Worm (Caenorhabditis elegans): ENCODE data around the gene F58F12.2.

F58F12.2 gene

DNA sequence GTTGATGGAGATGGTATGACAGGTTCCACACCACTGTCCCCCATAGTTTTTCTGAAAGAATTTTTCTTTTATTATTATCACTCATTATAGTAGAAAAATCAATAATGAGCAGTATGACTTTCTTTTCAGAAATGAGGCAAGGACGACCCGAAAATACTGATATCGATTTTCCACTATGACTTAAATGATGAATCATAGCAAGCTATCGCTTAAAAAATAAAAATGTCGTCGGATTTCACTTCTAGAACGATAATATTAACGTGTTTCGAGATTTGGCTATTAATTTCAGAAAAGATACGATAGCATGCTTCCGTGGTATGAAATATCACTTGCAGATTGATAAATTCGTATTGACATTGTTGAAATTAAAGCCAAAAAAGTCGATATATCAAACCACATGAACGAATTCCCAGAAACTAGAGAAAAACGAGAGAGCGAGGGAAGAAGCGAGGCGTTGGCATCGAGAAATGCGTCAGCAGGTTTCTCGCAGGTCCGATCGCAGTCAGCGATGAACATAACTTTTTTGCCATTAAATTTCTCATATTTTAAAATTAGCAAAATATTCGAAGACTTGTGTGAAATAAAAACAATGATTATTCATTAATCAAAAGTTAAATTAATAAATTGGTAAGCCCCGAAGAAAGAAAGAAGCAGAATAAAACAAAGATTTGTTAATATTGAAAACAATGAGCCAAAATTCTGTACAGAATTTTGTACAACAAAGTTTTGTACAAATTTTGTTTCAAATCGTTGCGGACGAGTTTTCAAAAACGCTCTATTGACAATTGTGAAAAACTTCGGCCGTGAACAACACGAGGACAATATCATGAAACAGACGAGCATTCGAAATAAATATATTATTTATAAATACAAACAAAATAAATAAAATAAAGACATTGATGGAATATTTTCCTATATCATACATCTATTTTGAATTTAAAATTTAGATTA lies 32.2 kb downstream of the F58F12.2 start, which contains the start of gene C32D5.11 (continued):
- peak; percentile 49 to 81 (median 78) for TF ChIP-seq dpl-1 (GFP tag; optimal IDR thresholded peaks at IDR 0.05)
- peak; percentile 91 for TF ChIP-seq lin-14 (GFP tag; optimal IDR thresholded peaks at IDR 0.05)
- peak; percentile 57 to 75 for TF ChIP-seq efl-1 (optimal IDR thresholded peaks at IDR 0.05)
- peak; percentile 72 to 97 for TF ChIP-seq efl-1 (GFP tag; optimal IDR thresholded peaks at IDR 0.05 in 1 of 2)
- TF ChIP-seq pag-3 (tag; optimal IDR thresholded peaks at IDR 0.05; ENCODE audit: borderline replicate concordance, insufficient read depth) = peak; percentile 1
- TF ChIP-seq unc-62 (GFP tag; optimal IDR thresholded peaks at IDR 0.05) = no peak
- peak; percentile 89 for TF ChIP-seq nhr-71 (tag; optimal IDR thresholded peaks at IDR 0.05)
- TF ChIP-seq sup-37 (GFP tag; optimal IDR thresholded peaks at IDR 0.05) = no peak
- peak; percentile 85 for TF ChIP-seq mep-1 (tag; optimal IDR thresholded peaks at IDR 0.05)
- TF ChIP-seq nhr-90 (tag; optimal IDR thresholded peaks at IDR 0.05; ENCODE audit: poor library complexity) = peak; percentile 47
- no peak for TF ChIP-seq tlp-1 (tag; optimal IDR thresholded peaks at IDR 0.05)
- peak; percentile 49 for TF ChIP-seq lir-3 (tag; optimal IDR thresholded peaks at IDR 0.05; ENCODE audit: poor library complexity)
- TF ChIP-seq lin-35 (GFP tag; optimal IDR thresholded peaks at IDR 0.05) = peak; percentile 80 to 86
- TF ChIP-seq nhr-20 (tag; optimal IDR thresholded peaks at IDR 0.05) = peak; percentile 87
- no peak for TF ChIP-seq C34B4.2 (tag; optimal IDR thresholded peaks at IDR 0.05)
- TF ChIP-seq hpl-2 (GFP tag; optimal IDR thresholded peaks at IDR 0.05) = no peak
- no peak for TF ChIP-seq sptf-1 (tag; optimal IDR thresholded peaks at IDR 0.05)
- TF ChIP-seq ama-1 (optimal IDR thresholded peaks at IDR 0.05) = no peak
- no peak for TF ChIP-seq vab-15 (tag; optimal IDR thresholded peaks at IDR 0.05)
- TF ChIP-seq nhr-85 (tag) = peak; percentile 82
- TF ChIP-seq skn-1 (tag; optimal IDR thresholded peaks at IDR 0.05) = peak; percentile 54
- no peak for TF ChIP-seq fkh-10 (GFP tag; optimal IDR thresholded peaks at IDR 0.05)
- no peak for TF ChIP-seq ceh-90 (tag; optimal IDR thresholded peaks at IDR 0.05)
- peak; percentile 12 for TF ChIP-seq lin-39 (tag; optimal IDR thresholded peaks at IDR 0.05)
- no peak for TF ChIP-seq nhr-11 (tag; optimal IDR thresholded peaks at IDR 0.05)
- peak; percentile 84 for TF ChIP-seq nhr-47 (tag; optimal IDR thresholded peaks at IDR 0.05)
- TF ChIP-seq unc-98 (GFP tag; IDR thresholded peaks at IDR 0.05) = no peak
- no peak for TF ChIP-seq egl-27 (tag; optimal IDR thresholded peaks at IDR 0.05)
- TF ChIP-seq mdl-1 (tag; optimal IDR thresholded peaks at IDR 0.05) = peak in 1 of 2 experiments; percentile 61
- TF ChIP-seq lin-15B (tag; optimal IDR thresholded peaks at IDR 0.05) = peak; percentile 57
- peak; percentile 8 for TF ChIP-seq C04F5.9 (tag; optimal IDR thresholded peaks at IDR 0.05)
- peak; percentile 63 for TF ChIP-seq irx-1 (tag; optimal IDR thresholded peaks at IDR 0.05)
- TF ChIP-seq zag-1 (tag; optimal IDR thresholded peaks at IDR 0.05) = no peak
- TF ChIP-seq nhr-84 (tag; optimal IDR thresholded peaks at IDR 0.05) = no peak
- TF ChIP-seq xbp-1 (tag; optimal IDR thresholded peaks at IDR 0.05) = peak; percentile 79
- TF ChIP-seq tbx-2 (tag; optimal IDR thresholded peaks at IDR 0.05) = peak; percentile 73
- TF ChIP-seq unc-86 (tag; optimal IDR thresholded peaks at IDR 0.05) = peak; percentile 78
- peak; percentile 68 for TF ChIP-seq dsc-1 (tag; optimal IDR thresholded peaks at IDR 0.05)
- TF ChIP-seq ceh-8 (GFP tag; optimal IDR thresholded peaks at IDR 0.05) = no peak
- no peak for TF ChIP-seq unc-30 (tag; optimal IDR thresholded peaks at IDR 0.05)
- no peak for TF ChIP-seq aly-2 (tag; optimal IDR thresholded peaks at IDR 0.05)
- TF ChIP-seq aha-1 (tag; optimal IDR thresholded peaks at IDR 0.05) = no peak
- peak; percentile 91 for TF ChIP-seq fkh-8 (tag; optimal IDR thresholded peaks at IDR 0.05)
- no peak for TF ChIP-seq hlh-4 (tag; optimal IDR thresholded peaks at IDR 0.05)
- TF ChIP-seq nhr-28 (tag; optimal IDR thresholded peaks at IDR 0.05) = no peak
- peak; percentile 88 for TF ChIP-seq snu-23 (GFP tag; optimal IDR thresholded peaks at IDR 0.05)
- TF ChIP-seq rnt-1 (tag; optimal IDR thresholded peaks at IDR 0.05) = peak; percentile 86
- TF ChIP-seq fos-1 (tag; optimal IDR thresholded peaks at IDR 0.05) = peak; percentile 35
- peak; percentile 90 for TF ChIP-seq C16A3.4 (tag; optimal IDR thresholded peaks at IDR 0.05)
- TF ChIP-seq ceh-88 (GFP tag; IDR thresholded peaks at IDR 0.05) = no peak
- TF ChIP-seq ztf-11 (tag; optimal IDR thresholded peaks at IDR 0.05) = no peak
- TF ChIP-seq ces-1 (GFP tag; optimal IDR thresholded peaks at IDR 0.05) = no peak
